Fruit fly (Drosophila melanogaster): ENCODE results near the gene Surf4.

The Surf4 gene

dm6 chr3R:15319912-15320746 is 25.8 kb downstream of the Surf4 start, which contains the start of the genes CG6276 and CG44040 (continued):
- TF ChIP-seq Ptx1 (GFP tag; IDR thresholded peaks at IDR 0.05) = peak; percentile 40; the same call in 1 of the 2 replicates
- peak; percentile 51 for TF ChIP-seq CG9437 (GFP tag; optimal IDR thresholded peaks at IDR 0.05)
- TF ChIP-seq tup (GFP tag; optimal IDR thresholded peaks at IDR 0.05) = no peak
- no peak for TF ChIP-seq pita (GFP tag; optimal IDR thresholded peaks at IDR 0.05)
- TF ChIP-seq Chrac-16 (GFP tag; optimal IDR thresholded peaks at IDR 0.05) = no peak
- no peak for TF ChIP-seq CG34224 (GFP tag; IDR thresholded peaks at IDR 0.05; ENCODE audit: partially characterized antibody)
- peak; percentile 11; the same call in 1 of the 2 replicates for TF ChIP-seq CG11696 (GFP tag; IDR thresholded peaks at IDR 0.05)
- peak; percentile 16 for TF ChIP-seq en (GFP tag; optimal IDR thresholded peaks at IDR 0.05)
- TF ChIP-seq vnd (GFP tag; IDR thresholded peaks at IDR 0.05; ENCODE audit: partially characterized antibody) = no peak
- no peak for TF ChIP-seq prd (optimal IDR thresholded peaks at IDR 0.05)
- peak; percentile 32; the same call in 1 of the 3 replicates for TF ChIP-seq prd (GFP tag; IDR thresholded peaks at IDR 0.05)
- peak; percentile 15 for TF ChIP-seq nom (GFP tag; optimal IDR thresholded peaks at IDR 0.05)
- peak; percentile 67 for TF ChIP-seq CG17361 (GFP tag; IDR thresholded peaks at IDR 0.05)
- TF ChIP-seq CG9797 (GFP tag; optimal IDR thresholded peaks at IDR 0.05) = no peak
- no peak for TF ChIP-seq CG15073 (GFP tag; optimal IDR thresholded peaks at IDR 0.05)
- TF ChIP-seq Dip2 (GFP tag; IDR thresholded peaks at IDR 0.05) = no peak
- TF ChIP-seq CG15011 (GFP tag; optimal IDR thresholded peaks at IDR 0.05) = no peak
- no peak for TF ChIP-seq Lhr (GFP tag; optimal IDR thresholded peaks at IDR 0.05)
- peak; percentile 14 for TF ChIP-seq CG33213 (GFP tag; optimal IDR thresholded peaks at IDR 0.05)
- TF ChIP-seq Usf (GFP tag; optimal IDR thresholded peaks at IDR 0.05) = peak; percentile 11
- no peak for TF ChIP-seq ac (GFP tag; optimal IDR thresholded peaks at IDR 0.05)
- no peak for TF ChIP-seq CG7745 (tag; optimal IDR thresholded peaks at IDR 0.05)
- TF ChIP-seq bsh (GFP tag; optimal IDR thresholded peaks at IDR 0.05) = peak in 1 of 2 experiments; percentile 58
- TF ChIP-seq PHDP (tag; optimal IDR thresholded peaks at IDR 0.05) = peak; percentile 27
- no peak for TF ChIP-seq CG18476 (GFP tag; optimal IDR thresholded peaks at IDR 0.05)
- TF ChIP-seq HmgZ (tag; optimal IDR thresholded peaks at IDR 0.05) = peak; percentile 23
- TF ChIP-seq Fer3 (tag; optimal IDR thresholded peaks at IDR 0.05) = peak; percentile 61
- no peak for TF ChIP-seq CG16813 (GFP tag; IDR thresholded peaks at IDR 0.05; ENCODE audit: partially characterized antibody)
- TF ChIP-seq trem (tag; optimal IDR thresholded peaks at IDR 0.05) = peak; percentile 27
- TF ChIP-seq inv (GFP tag; IDR thresholded peaks at IDR 0.05; ENCODE audit: partially characterized antibody) = no peak
- no peak for TF ChIP-seq gcm2 (GFP tag; optimal IDR thresholded peaks at IDR 0.05)
- TF ChIP-seq CHES-1-like (GFP tag; optimal IDR thresholded peaks at IDR 0.05) = peak; percentile 30
- no peak for TF ChIP-seq sna (GFP tag; IDR thresholded peaks at IDR 0.05; ENCODE audit: partially characterized antibody)
- peak; percentile 40 for TF ChIP-seq stwl (tag; optimal IDR thresholded peaks at IDR 0.05)
- TF ChIP-seq CG2889 (GFP tag; IDR thresholded peaks at IDR 0.05) = no peak
- TF ChIP-seq HLH54F (GFP tag; optimal IDR thresholded peaks at IDR 0.05) = peak; percentile 21
- TF ChIP-seq CG6813 (GFP tag; optimal IDR thresholded peaks at IDR 0.05) = peak; percentile 36
- TF ChIP-seq dm (GFP tag; optimal IDR thresholded peaks at IDR 0.05) = no peak
- no peak for TF ChIP-seq CG18011 (GFP tag; optimal IDR thresholded peaks at IDR 0.05)
- TF ChIP-seq CG5180 (GFP tag; optimal IDR thresholded peaks at IDR 0.05) = no peak
- TF ChIP-seq CG7556 (GFP tag; optimal IDR thresholded peaks at IDR 0.05) = peak; percentile 40
- no peak for TF ChIP-seq CG4328 (GFP tag; optimal IDR thresholded peaks at IDR 0.05)
- no peak for TF ChIP-seq HLHmδ (GFP tag; optimal IDR thresholded peaks at IDR 0.05)
- TF ChIP-seq CG3726 (GFP tag; IDR thresholded peaks at IDR 0.05) = no peak
- peak; percentile 5 for TF ChIP-seq CG30431 (GFP tag; optimal IDR thresholded peaks at IDR 0.05)
- TF ChIP-seq CG8281 (tag; optimal IDR thresholded peaks at IDR 0.05) = peak; percentile 38
- no peak for TF ChIP-seq CG33557 (GFP tag; optimal IDR thresholded peaks at IDR 0.05)
- peak; percentile 18 for TF ChIP-seq CG17829 (tag; optimal IDR thresholded peaks at IDR 0.05)
